Worm (Caenorhabditis elegans): ENCODE measurements around the gene R02E12.5.

The R02E12.5 gene

DNA sequence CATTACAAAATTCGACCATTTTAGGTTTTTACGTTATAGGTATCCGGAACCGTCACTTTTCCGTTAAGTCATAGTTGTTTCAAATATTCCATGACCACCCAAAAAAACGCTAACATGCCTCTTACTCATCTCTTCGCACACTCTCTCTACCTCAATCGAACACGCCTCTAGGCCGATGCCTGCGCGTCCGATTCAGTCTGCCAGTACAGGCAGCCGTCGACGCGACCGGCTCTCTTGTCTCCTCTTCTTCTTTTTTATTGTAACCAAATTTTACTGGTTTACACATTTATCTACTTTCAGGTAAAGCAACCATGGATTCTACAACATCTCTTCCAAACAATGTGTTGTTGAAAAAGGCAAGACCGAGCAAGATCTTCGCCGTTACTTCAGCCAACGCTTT is 14.8 kb downstream of the R02E12.5 start, which contains the start of gene mop-25.1:
TSS of gene mop-25.1 (plus strand) at position 301 of the 400 bp plus-strand sequence.
- TF ChIP-seq unc-62 (GFP tag; optimal IDR thresholded peaks at IDR 0.05 in 1 of 2) (peak in 1 of 2 experiments; percentile 20), unc-62 (tag; optimal IDR thresholded peaks at IDR 0.05) (no peak), duxl-1 (tag; optimal IDR thresholded peaks at IDR 0.05; ENCODE audit: poor library complexity) (no peak)

DNA sequence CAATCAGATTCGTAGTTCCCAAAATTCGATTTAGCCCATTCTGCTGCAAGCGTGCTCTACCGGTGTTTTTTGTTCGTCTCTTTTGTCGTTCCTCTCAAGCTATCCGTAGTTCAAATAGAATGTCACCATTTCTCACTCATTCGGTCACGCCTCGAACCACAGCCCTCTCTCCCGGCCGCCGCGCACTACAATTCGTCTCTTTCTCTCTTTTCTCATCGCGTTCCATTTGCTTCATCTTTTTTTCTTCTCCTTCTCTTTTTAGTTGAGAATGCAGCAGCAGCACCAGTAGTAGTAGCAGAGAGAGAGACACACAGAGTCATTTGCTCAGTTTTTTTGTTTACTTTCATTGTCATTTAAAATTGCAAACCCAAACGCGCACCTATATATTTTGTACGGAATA is 19.0 kb downstream of the R02E12.5 start, which contains the start of gene hrg-1:
TSS of gene hrg-1 (minus strand) at position 109 of the 400 bp plus-strand sequence.
- TF ChIP-seq madf-9 (GFP tag; conservative IDR thresholded peaks at IDR 0.05) (no peak), pqm-1 (tag; optimal IDR thresholded peaks at IDR 0.05) (peak; percentile 44), nhr-28 (tag; optimal IDR thresholded peaks at IDR 0.05) (peak; percentile 97), arid-1 (GFP tag; conservative IDR thresholded peaks at IDR 0.05) (0 out of 2 replicates have a peak, but pooled peaks have one; percentile 4), egl-43 (GFP tag; IDR thresholded peaks at IDR 0.05) (peak; percentile 62; the same call in 1 of the 2 replicates), F26F4.8 (GFP tag; conservative IDR thresholded peaks at IDR 0.05) (no peak), madf-5 (GFP tag; IDR thresholded peaks at IDR 0.05) (no peak), lin-39 (tag; optimal IDR thresholded peaks at IDR 0.05) (no peak), F37D6.2 (tag; optimal IDR thresholded peaks at IDR 0.05) (peak; percentile 38), tra-1 (GFP tag; IDR thresholded peaks at IDR 0.05) (no peak), nhr-41 (GFP tag; IDR thresholded peaks at IDR 0.05) (no peak), ceh-44 (GFP tag; IDR thresholded peaks at IDR 0.05) (no peak), egl-27 (tag; optimal IDR thresholded peaks at IDR 0.05) (no peak), unc-130 (GFP tag; optimal IDR thresholded peaks at IDR 0.05) (no peak), ceh-20 (GFP tag; IDR thresholded peaks at IDR 0.05) (peak; percentile 27; the same call in 1 of the 2 replicates), set-16 (GFP tag; IDR thresholded peaks at IDR 0.05) (peak; percentile 44), nhr-111 (GFP tag; optimal IDR thresholded peaks at IDR 0.05) (no peak), F44E2.7 (GFP tag; IDR thresholded peaks at IDR 0.05) (no peak), hlh-11 (tag; optimal IDR thresholded peaks at IDR 0.05) (peak; percentile 86), daf-8 (GFP tag; IDR thresholded peaks at IDR 0.05) (no peak), attf-4 (tag; optimal IDR thresholded peaks at IDR 0.05) (no peak), nhr-237 (tag; optimal IDR thresholded peaks at IDR 0.05) (no peak), lim-7 (GFP tag; IDR thresholded peaks at IDR 0.05) (no peak), hlh-30 (tag; optimal IDR thresholded peaks at IDR 0.05; ENCODE audit: insufficient read depth) (peak; percentile 89), nhr-25 (tag; optimal IDR thresholded peaks at IDR 0.05; ENCODE audit: borderline replicate concordance, insufficient read depth) (peak; percentile 31), ceh-32 (tag; optimal IDR thresholded peaks at IDR 0.05; ENCODE audit: poor library complexity) (no peak), zfp-2 (tag; optimal IDR thresholded peaks at IDR 0.05) (no peak), T26A8.4 (GFP tag; IDR thresholded peaks at IDR 0.05) (no peak), daf-12 (tag; optimal IDR thresholded peaks at IDR 0.05) (no peak), nhr-42 (GFP tag; IDR thresholded peaks at IDR 0.05) (no peak), nhr-48 (tag; optimal IDR thresholded peaks at IDR 0.05) (peak; percentile 60), zip-2 (tag; optimal IDR thresholded peaks at IDR 0.05) (no peak), unc-39 (tag; optimal IDR thresholded peaks at IDR 0.05) (no peak), sdz-12 (GFP tag; optimal IDR thresholded peaks at IDR 0.05) (no peak), ztf-7 (tag; optimal IDR thresholded peaks at IDR 0.05) (no peak), saeg-2 (GFP tag; IDR thresholded peaks at IDR 0.05) (no peak), spr-3 (GFP tag; optimal IDR thresholded peaks at IDR 0.05) (no peak), mdt-29 (GFP tag; IDR thresholded peaks at IDR 0.05) (no peak), mep-1 (tag; optimal IDR thresholded peaks at IDR 0.05) (peak; percentile 84), lin-38 (GFP tag; IDR thresholded peaks at IDR 0.05) (no peak; the same call in 1 of the 2 replicates), nhr-77 (tag; optimal IDR thresholded peaks at IDR 0.05) (peak; percentile 45), ZK546.5 (tag; optimal IDR thresholded peaks at IDR 0.05) (no peak), unc-62 (GFP tag; optimal IDR thresholded peaks at IDR 0.05 in 1 of 2) (peak in 1 of 2 experiments; percentile 98), unc-62 (tag; optimal IDR thresholded peaks at IDR 0.05) (no peak), mdl-1 (tag; optimal IDR thresholded peaks at IDR 0.05) (peak in 1 of 2 experiments; percentile 87), dpl-1 (GFP tag; optimal IDR thresholded peaks at IDR 0.05) (peak; percentile 13), rbr-2 (tag; optimal IDR thresholded peaks at IDR 0.05) (peak; percentile 64), ztf-11 (tag; optimal IDR thresholded peaks at IDR 0.05) (no peak), aha-1 (tag) (peak; percentile 98)
